Worm (Caenorhabditis elegans) whole organism, L4 larva: Measurements from ENCODE around the gene C53D6.4.

Experiments
- ama-1 ChIP-seq: fragments of 150-350 bp; optimal IDR thresholded peaks from 2 replicates; lab custom pipeline; 2014; ENCODE audit warnings: inconsistent platforms, mixed read lengths
- cey-2 ChIP-seq: sonication (generic microtip); optimal IDR thresholded peaks from 3 replicates; lab custom pipeline; 2017; ENCODE audit warnings: missing genetic modification characterization, mild to moderate bottlenecking, missing compliant biosample characterization, antibody characterized with exemption, borderline replicate concordance; ENCODE audit not compliant: insufficient read depth
- mep-1 ChIP-seq: fragments of 150-350 bp; sonication (generic microtip); optimal IDR thresholded peaks from 3 replicates; lab custom pipeline; 2014; ENCODE audit warnings: missing biosample characterization, missing genetic modification characterization

ce11 chrIV:9040393-9040792 is 19.7 kb upstream of the C53D6.4 start, which contains the start of gene Y73F4A.3:
- no peak for TF ChIP-seq ama-1 (lab: Kevin White, UChicago)
- TF ChIP-seq mep-1 (tag; lab: Kevin White, UChicago), result no peak
- TF ChIP-seq cey-2 (tag; lab: Kevin White, UChicago), result no peak
